Worm (Caenorhabditis elegans): ENCODE measurements around the gene K05F1.14.

- TF ChIP-seq mep-1 (tag; optimal IDR thresholded peaks at IDR 0.05) (no peak), nhr-11 (tag; optimal IDR thresholded peaks at IDR 0.05) (no peak), skn-1 (tag; optimal IDR thresholded peaks at IDR 0.05) (no peak), ama-1 (optimal IDR thresholded peaks at IDR 0.05) (no peak), zip-4 (GFP tag; optimal IDR thresholded peaks at IDR 0.05) (no peak), tbx-2 (tag; optimal IDR thresholded peaks at IDR 0.05) (no peak), elt-3 (tag; optimal IDR thresholded peaks at IDR 0.05) (no peak), fkh-10 (GFP tag; optimal IDR thresholded peaks at IDR 0.05) (no peak), efl-1 (optimal IDR thresholded peaks at IDR 0.05) (no peak), efl-1 (GFP tag; optimal IDR thresholded peaks at IDR 0.05 in 1 of 2) (no peak), nhr-47 (tag; optimal IDR thresholded peaks at IDR 0.05) (no peak), aly-2 (tag; optimal IDR thresholded peaks at IDR 0.05) (no peak)
Measured at ce11 chrII:5810230-5810629, 17.8 kb upstream of the K05F1.14 start, which contains the start of the genes msp-64 and ZK1248.5.

All from whole organism, L1 larva.